Worm (Caenorhabditis elegans) whole organism, L2 larva: ENCODE measurements around the gene ceh-7.

ENCODE experiments used
- aly-2 ChIP-seq: fragments of 150-350 bp; optimal IDR thresholded peaks from 2 replicates; lab custom pipeline; 2014; ENCODE audit warnings: missing biosample characterization, missing genetic modification characterization
- lsy-2 ChIP-seq, 2 experiments: fragments of 150-350 bp in 1 of 2; sonication (generic microtip) in 1 of 2; optimal IDR thresholded peaks; 2 replicates each; lab custom pipeline; 2014 to 2017; ENCODE audit warnings: missing biosample characterization in 2 of 2, missing genetic modification characterization in 2 of 2
- nhr-11 ChIP-seq: fragments of 150-350 bp; optimal IDR thresholded peaks from 2 replicates; lab custom pipeline; 2014; ENCODE audit warnings: missing biosample characterization, missing genetic modification characterization
- nhr-129 ChIP-seq: fragments of 150-350 bp; optimal IDR thresholded peaks from 2 replicates; lab custom pipeline; 2014; ENCODE audit warnings: missing biosample characterization, missing genetic modification characterization
- nhr-237 ChIP-seq: fragments of 150-350 bp; optimal IDR thresholded peaks from 2 replicates; lab custom pipeline; 2014; ENCODE audit warnings: missing biosample characterization, missing genetic modification characterization
- snpc-4 ChIP-seq: fragments of 150-350 bp; optimal IDR thresholded peaks from 2 replicates; lab custom pipeline; 2014; ENCODE audit warnings: missing biosample characterization, missing genetic modification characterization
- unc-55 ChIP-seq: fragments of 150-350 bp; sonication (generic microtip); optimal IDR thresholded peaks from 3 replicates; lab custom pipeline; 2014; ENCODE audit warnings: missing biosample characterization, missing genetic modification reagents, missing genetic modification characterization

- TF ChIP-seq lsy-2 (tag; optimal IDR thresholded peaks at IDR 0.05; lab: Kevin White, UChicago) (no peak), nhr-237 (tag; lab: Kevin White, UChicago) (no peak), snpc-4 (tag; lab: Kevin White, UChicago) (no peak), nhr-11 (no peak), unc-55 (GFP tag; lab: Kevin White, UChicago) (no peak), nhr-129 (no peak), aly-2 (tag; lab: Kevin White, UChicago) (no peak)
Observed at ce11 chrII:8738955-8739354, 35.3 kb upstream of the ceh-7 start.
